Fruit fly (Drosophila melanogaster): Measurements from ENCODE around the gene CG9837.

Gene CG9837

dm6 chr3R:8808518-8808921 lies 4.9 kb downstream of the CG9837 start (continued):
- TF ChIP-seq ss (GFP tag; optimal IDR thresholded peaks at IDR 0.05) (peak; percentile 13 to 65), fkh (GFP tag; optimal IDR thresholded peaks at IDR 0.05) (peak; percentile 18), CG6808 (GFP tag; optimal IDR thresholded peaks at IDR 0.05) (peak; percentile 60), CG11294 (GFP tag; IDR thresholded peaks at IDR 0.05) (no peak), vri (GFP tag; optimal IDR thresholded peaks at IDR 0.05) (peak; percentile 43), svp (GFP tag) (peak; percentile 86), esn (GFP tag; optimal IDR thresholded peaks at IDR 0.05) (peak; percentile 80), fd59A (GFP tag; optimal IDR thresholded peaks at IDR 0.05) (peak; percentile 50), CG6854 (GFP tag; optimal IDR thresholded peaks at IDR 0.05) (no peak), OdsH (GFP tag; optimal IDR thresholded peaks at IDR 0.05) (peak; percentile 64), dsx (GFP tag; optimal IDR thresholded peaks at IDR 0.05; ENCODE audit: poor library complexity, severe bottlenecking) (peak; percentile 28), CG8632 (GFP tag; optimal IDR thresholded peaks at IDR 0.05) (peak; percentile 62), Eip78C (GFP tag) (peak; percentile 87), Sox14 (GFP tag; optimal IDR thresholded peaks at IDR 0.05) (peak; percentile 45), Ets21C (GFP tag; optimal IDR thresholded peaks at IDR 0.05) (peak; percentile 38), Hr4 (GFP tag; optimal IDR thresholded peaks at IDR 0.05) (peak; percentile 14), salr (GFP tag; optimal IDR thresholded peaks at IDR 0.05) (peak in 1 of 2 experiments; percentile 41), Lpt (GFP tag; optimal IDR thresholded peaks at IDR 0.05) (no peak), CG31627 (GFP tag; optimal IDR thresholded peaks at IDR 0.05) (peak; percentile 63), Ets96B (tag; optimal IDR thresholded peaks at IDR 0.05) (peak; percentile 65), pdm3 (GFP tag; optimal IDR thresholded peaks at IDR 0.05) (peak; percentile 59), fd85E (GFP tag; optimal IDR thresholded peaks at IDR 0.05) (no peak), topi (GFP tag; optimal IDR thresholded peaks at IDR 0.05) (peak; percentile 67), spab (GFP tag; optimal IDR thresholded peaks at IDR 0.05) (no peak), Met (GFP tag; optimal IDR thresholded peaks at IDR 0.05) (peak; percentile 77), CG6792 (GFP tag; optimal IDR thresholded peaks at IDR 0.05) (peak; percentile 57)

DNA sequence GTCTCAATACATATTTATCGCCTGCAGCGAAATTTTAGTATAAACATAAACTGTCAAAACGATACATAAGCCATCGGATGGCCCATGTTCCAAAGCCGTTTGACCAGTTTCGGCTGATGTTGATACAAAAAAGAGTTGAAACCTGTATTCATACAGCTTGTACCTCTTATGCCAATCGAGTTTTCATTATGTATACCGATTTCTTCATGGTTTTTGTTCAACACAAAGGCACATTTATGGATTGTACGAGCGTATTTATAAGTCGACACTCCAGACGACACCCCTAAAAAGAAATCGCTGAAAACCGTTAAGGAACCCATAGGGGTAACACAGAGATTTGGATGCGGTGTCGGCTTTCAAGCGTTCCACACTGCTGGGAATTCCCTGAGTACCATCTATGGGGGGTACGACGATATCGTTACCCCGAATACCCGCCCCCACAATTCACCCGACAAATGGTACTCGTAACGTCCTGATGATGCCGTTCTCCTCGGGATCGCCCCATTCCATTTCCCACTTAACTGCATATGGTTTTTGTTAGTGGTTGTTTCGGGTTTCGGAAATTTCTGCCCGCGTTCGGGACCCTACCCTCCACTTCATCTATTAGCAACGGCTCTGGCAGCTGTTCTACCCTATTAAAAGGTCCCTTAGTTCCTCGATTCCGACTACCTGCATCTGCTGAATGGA lies 5.4 kb downstream of the CG9837 start:
- TF ChIP-seq Hr4 (GFP tag; optimal IDR thresholded peaks at IDR 0.05): peak; percentile 20
- peak; percentile 30 for TF ChIP-seq dsx (GFP tag; optimal IDR thresholded peaks at IDR 0.05; ENCODE audit: poor library complexity, severe bottlenecking)
- peak; percentile 6 for TF ChIP-seq fkh (GFP tag; optimal IDR thresholded peaks at IDR 0.05)
- TF ChIP-seq topi (GFP tag; optimal IDR thresholded peaks at IDR 0.05): no peak
- TF ChIP-seq fd85E (GFP tag; optimal IDR thresholded peaks at IDR 0.05): no peak
- TF ChIP-seq CG11902 (GFP tag; optimal IDR thresholded peaks at IDR 0.05): no peak
- TF ChIP-seq CG6854 (GFP tag; optimal IDR thresholded peaks at IDR 0.05): peak; percentile 12
- peak; percentile 12; the same call in 1 of the 3 replicates for TF ChIP-seq CG6163 (GFP tag; IDR thresholded peaks at IDR 0.05)
- TF ChIP-seq Eip78C (GFP tag): peak; percentile 77
- TF ChIP-seq svp (GFP tag): peak; percentile 4
- no peak for TF ChIP-seq Sox102F (GFP tag; optimal IDR thresholded peaks at IDR 0.05)
- peak; percentile 7 for TF ChIP-seq vri (GFP tag; optimal IDR thresholded peaks at IDR 0.05)
- peak in 1 of 2 experiments; percentile 9 for TF ChIP-seq ss (GFP tag; optimal IDR thresholded peaks at IDR 0.05)
- TF ChIP-seq cyc (GFP tag; optimal IDR thresholded peaks at IDR 0.05): no peak
- no peak for TF ChIP-seq CG15336 (GFP tag; IDR thresholded peaks at IDR 0.05)

dm6 chr3R:8807048-8807447 lies 6.3 kb downstream of the CG9837 start:
- TF ChIP-seq CG34406 (GFP tag; optimal IDR thresholded peaks at IDR 0.05): no peak
- no peak for TF ChIP-seq Ets96B (tag; optimal IDR thresholded peaks at IDR 0.05)
- TF ChIP-seq CG6276 (GFP tag; optimal IDR thresholded peaks at IDR 0.05): no peak

- TF ChIP-seq CG6808 (GFP tag; optimal IDR thresholded peaks at IDR 0.05): no peak
- TF ChIP-seq CG8632 (GFP tag; optimal IDR thresholded peaks at IDR 0.05): no peak
- no peak for TF ChIP-seq CG11294 (GFP tag; IDR thresholded peaks at IDR 0.05)
- TF ChIP-seq topi (GFP tag; optimal IDR thresholded peaks at IDR 0.05): no peak
Measured at dm6 chr3R:8806638-8807037, 6.7 kb downstream of the CG9837 start.

All from whole organism, prepupa.